Comparison of ENCODE assay signal across 3 fruit fly cellular contexts in genomic region chr3L:22940249-22940648, dm6.
TF ChIP-seq lines count a peak whose summit lies in the region.

No protein-coding gene starts in this region.

- peak; percentile 87 to 90 for TF ChIP-seq CTCF in S2 (optimal IDR thresholded peaks at IDR 0.05; lab: Kevin White, UChicago)
- peak; percentile 94 for TF ChIP-seq CTCF in whole organism, embryonic (GFP tag; optimal IDR thresholded peaks at IDR 0.05; lab: Kevin White, UChicago)

TF ChIP-seq in whole organism, embryonic, 481 proteins besides CTCF, POLR2A, EP300 and RAD21 (continues in another document):
- no peak for TF ChIP-seq Sry-β (GFP tag; optimal IDR thresholded peaks at IDR 0.05; lab: Kevin White, UChicago)
- TF ChIP-seq CG9437 (GFP tag; optimal IDR thresholded peaks at IDR 0.05; lab: Kevin White, UChicago) = no peak
- no peak for TF ChIP-seq Awh (GFP tag; IDR thresholded peaks at IDR 0.05; lab: Robert Waterston, UW)
- peak; percentile 40 for TF ChIP-seq CG15696 (tag; optimal IDR thresholded peaks at IDR 0.05; lab: Kevin White, UChicago)
- no peak for TF ChIP-seq CG1602 (GFP tag; optimal IDR thresholded peaks at IDR 0.05; lab: Kevin White, UChicago)
- no peak for TF ChIP-seq CG10366 (GFP tag; IDR thresholded peaks at IDR 0.05; lab: Robert Waterston, UW)
- peak; percentile 39 for TF ChIP-seq pita (GFP tag; optimal IDR thresholded peaks at IDR 0.05; lab: Kevin White, UChicago)
- peak; percentile 20 for TF ChIP-seq Lhr (GFP tag; optimal IDR thresholded peaks at IDR 0.05; lab: Kevin White, UChicago)
- TF ChIP-seq Kr (GFP tag; optimal IDR thresholded peaks at IDR 0.05; lab: Kevin White, UChicago) = no peak
- TF ChIP-seq CG10209 (GFP tag; optimal IDR thresholded peaks at IDR 0.05; lab: Kevin White, UChicago) = no peak
- no peak for TF ChIP-seq CG2889 (GFP tag; IDR thresholded peaks at IDR 0.05; lab: Robert Waterston, UW)
- TF ChIP-seq CG11560 (tag; IDR thresholded peaks at IDR 0.05; lab: Robert Waterston, UW) = no peak
- TF ChIP-seq pzg (GFP tag; optimal IDR thresholded peaks at IDR 0.05; lab: Kevin White, UChicago) = no peak
- no peak for TF ChIP-seq Antp (GFP tag; optimal IDR thresholded peaks at IDR 0.05; lab: Kevin White, UChicago)
- no peak for TF ChIP-seq eve (GFP tag; optimal IDR thresholded peaks at IDR 0.05; lab: Kevin White, UChicago)
- TF ChIP-seq CG18262 (tag; optimal IDR thresholded peaks at IDR 0.05; lab: Kevin White, UChicago) = no peak
- TF ChIP-seq pnt (GFP tag; optimal IDR thresholded peaks at IDR 0.05; lab: Kevin White, UChicago) = no peak
- no peak for TF ChIP-seq oc (tag; optimal IDR thresholded peaks at IDR 0.05; lab: Kevin White, UChicago)
- no peak for TF ChIP-seq Atf3 (GFP tag; optimal IDR thresholded peaks at IDR 0.05; lab: Kevin White, UChicago)
- TF ChIP-seq Lpt (GFP tag; optimal IDR thresholded peaks at IDR 0.05; lab: Kevin White, UChicago) = no peak
- no peak for TF ChIP-seq D19B (GFP tag; optimal IDR thresholded peaks at IDR 0.05; lab: Kevin White, UChicago)
- TF ChIP-seq trem (tag; optimal IDR thresholded peaks at IDR 0.05; lab: Kevin White, UChicago) = no peak
- no peak for TF ChIP-seq dan (GFP tag; IDR thresholded peaks at IDR 0.05; lab: Robert Waterston, UW)
- TF ChIP-seq bbx (GFP tag; IDR thresholded peaks at IDR 0.05; lab: Robert Waterston, UW; ENCODE audit: partially characterized antibody) = no peak
- no peak for TF ChIP-seq CG31441 (GFP tag; IDR thresholded peaks at IDR 0.05; lab: Robert Waterston, UW)
- TF ChIP-seq CG18619 (GFP tag; optimal IDR thresholded peaks at IDR 0.05; lab: Kevin White, UChicago) = no peak
- TF ChIP-seq btn (GFP tag; optimal IDR thresholded peaks at IDR 0.05; lab: Kevin White, UChicago) = no peak
- TF ChIP-seq p53 (GFP tag; optimal IDR thresholded peaks at IDR 0.05; lab: Kevin White, UChicago) = no peak
- TF ChIP-seq CG10147 (GFP tag; optimal IDR thresholded peaks at IDR 0.05; lab: Kevin White, UChicago) = no peak
- no peak for TF ChIP-seq CG15514 (GFP tag; optimal IDR thresholded peaks at IDR 0.05; lab: Kevin White, UChicago)
- TF ChIP-seq CG4360 (GFP tag; IDR thresholded peaks at IDR 0.05; lab: Robert Waterston, UW) = no peak
- no peak for TF ChIP-seq Mrtf (GFP tag; IDR thresholded peaks at IDR 0.05; lab: Robert Waterston, UW)
- TF ChIP-seq en (GFP tag; optimal IDR thresholded peaks at IDR 0.05; lab: Kevin White, UChicago) = no peak
- TF ChIP-seq Meics (GFP tag; optimal IDR thresholded peaks at IDR 0.05; lab: Kevin White, UChicago) = no peak
- TF ChIP-seq cad (GFP tag; optimal IDR thresholded peaks at IDR 0.05; lab: Kevin White, UChicago) = no peak
- TF ChIP-seq CG7839 (tag; optimal IDR thresholded peaks at IDR 0.05; lab: Kevin White, UChicago) = no peak
- no peak for TF ChIP-seq maf-S (GFP tag; optimal IDR thresholded peaks at IDR 0.05; lab: Kevin White, UChicago)
- peak; percentile 55; the same call in 1 of the 3 replicates for TF ChIP-seq CG6791 (GFP tag; IDR thresholded peaks at IDR 0.05; lab: Robert Waterston, UW; ENCODE audit: partially characterized antibody)
- no peak for TF ChIP-seq Abd-B (GFP tag; optimal IDR thresholded peaks at IDR 0.05; lab: Kevin White, UChicago)
- no peak for TF ChIP-seq nom (GFP tag; optimal IDR thresholded peaks at IDR 0.05; lab: Kevin White, UChicago)
- no peak for TF ChIP-seq hbn (GFP tag; IDR thresholded peaks at IDR 0.05; lab: Robert Waterston, UW; ENCODE audit: partially characterized antibody)
- TF ChIP-seq PHDP (tag; optimal IDR thresholded peaks at IDR 0.05; lab: Kevin White, UChicago) = no peak
- TF ChIP-seq unpg (GFP tag; optimal IDR thresholded peaks at IDR 0.05; lab: Kevin White, UChicago) = no peak
- TF ChIP-seq wdn (GFP tag; IDR thresholded peaks at IDR 0.05; lab: Robert Waterston, UW) = no peak
- peak; percentile 55 for TF ChIP-seq CG17802 (tag; optimal IDR thresholded peaks at IDR 0.05; lab: Kevin White, UChicago)
- no peak for TF ChIP-seq ara (GFP tag; IDR thresholded peaks at IDR 0.05; lab: Robert Waterston, UW)
- TF ChIP-seq Dip2 (GFP tag; IDR thresholded peaks at IDR 0.05; lab: Robert Waterston, UW) = peak; percentile 93
- TF ChIP-seq CG9817 (tag; optimal IDR thresholded peaks at IDR 0.05; lab: Kevin White, UChicago) = no peak

TF ChIP-seq in whole organism, prepupa, 60 proteins besides CTCF, POLR2A, EP300 and RAD21:
- no peak for TF ChIP-seq Ets96B (tag; optimal IDR thresholded peaks at IDR 0.05; lab: Kevin White, UChicago)
- TF ChIP-seq svp (GFP tag; lab: Kevin White, UChicago) = peak; percentile 11
- TF ChIP-seq vri (GFP tag; optimal IDR thresholded peaks at IDR 0.05; lab: Kevin White, UChicago) = no peak
- no peak for TF ChIP-seq Sox14 (GFP tag; optimal IDR thresholded peaks at IDR 0.05; lab: Kevin White, UChicago)
- no peak for TF ChIP-seq ss (GFP tag; optimal IDR thresholded peaks at IDR 0.05; lab: Kevin White, UChicago)
TF ChIP-seq in whole organism, prepupa: peak in this region for 1.
